Fruit fly (Drosophila melanogaster): ENCODE measurements around the gene CG11911.
A peak's percentile ranks its signal among the peaks of the same experiment; 100 is the strongest.

Gene CG11911

dm6 chr2L:285596-286023 lies 35.4 kb downstream of the CG11911 start (continued):
- TF ChIP-seq CG1602 (GFP tag; optimal IDR thresholded peaks at IDR 0.05) (no peak), HLH3B (GFP tag; IDR thresholded peaks at IDR 0.05) (no peak), vfl (GFP tag; optimal IDR thresholded peaks at IDR 0.05) (peak; percentile 9), CG6854 (GFP tag; optimal IDR thresholded peaks at IDR 0.05) (peak; percentile 55), CG10959 (GFP tag; IDR thresholded peaks at IDR 0.05) (no peak), Mes4 (GFP tag; optimal IDR thresholded peaks at IDR 0.05) (no peak), crp (GFP tag; optimal IDR thresholded peaks at IDR 0.05) (peak in 1 of 2 experiments; percentile 44), CG15011 (GFP tag; optimal IDR thresholded peaks at IDR 0.05) (no peak), gsb (GFP tag; IDR thresholded peaks at IDR 0.05) (0 out of 2 replicates have a peak, but pooled peaks have one; percentile 41), p53 (GFP tag; optimal IDR thresholded peaks at IDR 0.05) (no peak), crc (GFP tag; optimal IDR thresholded peaks at IDR 0.05) (no peak), CG11723 (GFP tag; optimal IDR thresholded peaks at IDR 0.05) (no peak), CG14710 (tag; optimal IDR thresholded peaks at IDR 0.05) (peak; percentile 65), CG12236 (GFP tag; optimal IDR thresholded peaks at IDR 0.05) (no peak), CG13775 (GFP tag; optimal IDR thresholded peaks at IDR 0.05) (peak; percentile 3), kni (GFP tag; optimal IDR thresholded peaks at IDR 0.05) (no peak), Xrp1 (GFP tag; IDR thresholded peaks at IDR 0.05) (peak; percentile 56; the same call in 1 of the 2 replicates), Sox102F (GFP tag; optimal IDR thresholded peaks at IDR 0.05) (peak; percentile 46), gcm2 (GFP tag; optimal IDR thresholded peaks at IDR 0.05) (peak; percentile 20), CG10565 (GFP tag; optimal IDR thresholded peaks at IDR 0.05) (no peak), tll (GFP tag; optimal IDR thresholded peaks at IDR 0.05) (no peak), CG14441 (GFP tag; IDR thresholded peaks at IDR 0.05) (peak; percentile 30; the same call in 1 of the 2 replicates), sqz (GFP tag; optimal IDR thresholded peaks at IDR 0.05) (no peak), jumu (GFP tag; optimal IDR thresholded peaks at IDR 0.05) (peak; percentile 13), CG11398 (GFP tag; optimal IDR thresholded peaks at IDR 0.05) (no peak), croc (GFP tag; conservative IDR thresholded peaks at IDR 0.05) (no peak), HLH54F (GFP tag; optimal IDR thresholded peaks at IDR 0.05) (peak; percentile 2), CG12104 (GFP tag; optimal IDR thresholded peaks at IDR 0.05) (no peak), CG31441 (GFP tag; IDR thresholded peaks at IDR 0.05) (no peak; the same call in 1 of the 2 replicates), CG4854 (GFP tag; optimal IDR thresholded peaks at IDR 0.05) (no peak), CG16813 (GFP tag; IDR thresholded peaks at IDR 0.05; ENCODE audit: partially characterized antibody) (no peak), corto (GFP tag; optimal IDR thresholded peaks at IDR 0.05) (no peak), zf30C (GFP tag; optimal IDR thresholded peaks at IDR 0.05) (no peak), Myb (GFP tag; optimal IDR thresholded peaks at IDR 0.05) (peak; percentile 50), pho (GFP tag; optimal IDR thresholded peaks at IDR 0.05) (peak; percentile 22), Oaz (GFP tag; IDR thresholded peaks at IDR 0.05) (no peak), ewg (GFP tag; optimal IDR thresholded peaks at IDR 0.05) (peak; percentile 19), cwo (GFP tag; optimal IDR thresholded peaks at IDR 0.05) (peak; percentile 52), ftz-f1 (GFP tag; optimal IDR thresholded peaks at IDR 0.05) (peak; percentile 64), tgo (GFP tag; IDR thresholded peaks at IDR 0.05) (no peak), E2f1 (GFP tag; IDR thresholded peaks at IDR 0.05) (no peak), lov (optimal IDR thresholded peaks at IDR 0.05) (no peak), lov (GFP tag; IDR thresholded peaks at IDR 0.05) (0 out of 3 replicates have a peak, but pooled peaks have one; percentile 47), lmd (GFP tag; IDR thresholded peaks at IDR 0.05) (peak; percentile 9; the same call in 1 of the 2 replicates), CG6175 (GFP tag; IDR thresholded peaks at IDR 0.05) (no peak), CG10321 (GFP tag; IDR thresholded peaks at IDR 0.05) (no peak), CG10267 (tag; optimal IDR thresholded peaks at IDR 0.05) (peak; percentile 59), CG3065 (GFP tag; optimal IDR thresholded peaks at IDR 0.05) (peak; percentile 60), row (GFP tag; IDR thresholded peaks at IDR 0.05) (peak; percentile 73), ind (GFP tag; optimal IDR thresholded peaks at IDR 0.05) (peak; percentile 35), Elba2 (GFP tag; optimal IDR thresholded peaks at IDR 0.05) (no peak)
